Worm (Caenorhabditis elegans): ENCODE measurements around the gene C06B3.16.

The C06B3.16 gene

ce11 chrV:13931952-13932351 lies 627 bp downstream of the C06B3.16 start:
- TF ChIP-seq hrde-1 (tag; optimal IDR thresholded peaks at IDR 0.05; ENCODE audit: borderline replicate concordance) (no peak), lag-1 (GFP tag; IDR thresholded peaks at IDR 0.05) (no peak), die-1 (tag; optimal IDR thresholded peaks at IDR 0.05) (no peak), unc-130 (GFP tag; optimal IDR thresholded peaks at IDR 0.05) (no peak), lin-54 (GFP tag; optimal IDR thresholded peaks at IDR 0.05) (no peak), T07F8.4 (tag; optimal IDR thresholded peaks at IDR 0.05) (no peak), ztf-22 (GFP tag; optimal IDR thresholded peaks at IDR 0.05) (no peak), xnd-1 (tag; optimal IDR thresholded peaks at IDR 0.05) (no peak), T26A5.8 (tag; optimal IDR thresholded peaks at IDR 0.05) (no peak), hmg-1.2 (GFP tag; IDR thresholded peaks at IDR 0.05) (no peak), repo-1 (tag; optimal IDR thresholded peaks at IDR 0.05) (no peak), cebp-2 (GFP tag; IDR thresholded peaks at IDR 0.05) (no peak), F57C9.4 (tag; optimal IDR thresholded peaks at IDR 0.05) (no peak)

- TF ChIP-seq F23B12.7 (tag; optimal IDR thresholded peaks at IDR 0.05; ENCODE audit: insufficient read depth) (no peak), K11D2.4 (GFP tag; IDR thresholded peaks at IDR 0.05) (no peak)
Observed at ce11 chrV:13934545-13934944, 3.2 kb downstream of the C06B3.16 start, which contains the start of gene R10D12.1. TSS of gene R10D12.1 (minus strand) at chrV:13934645.

- TF ChIP-seq tbp1 (GFP tag; optimal IDR thresholded peaks at IDR 0.05), result no peak
- no peak for TF ChIP-seq F57C9.4 (tag; optimal IDR thresholded peaks at IDR 0.05)
- no peak for TF ChIP-seq ztf-28 (GFP tag; IDR thresholded peaks at IDR 0.05)
- TF ChIP-seq C17E4.6 (GFP tag; IDR thresholded peaks at IDR 0.05), result no peak
Observed at ce11 chrV:13935423-13935822, 4.1 kb downstream of the C06B3.16 start.

DNA sequence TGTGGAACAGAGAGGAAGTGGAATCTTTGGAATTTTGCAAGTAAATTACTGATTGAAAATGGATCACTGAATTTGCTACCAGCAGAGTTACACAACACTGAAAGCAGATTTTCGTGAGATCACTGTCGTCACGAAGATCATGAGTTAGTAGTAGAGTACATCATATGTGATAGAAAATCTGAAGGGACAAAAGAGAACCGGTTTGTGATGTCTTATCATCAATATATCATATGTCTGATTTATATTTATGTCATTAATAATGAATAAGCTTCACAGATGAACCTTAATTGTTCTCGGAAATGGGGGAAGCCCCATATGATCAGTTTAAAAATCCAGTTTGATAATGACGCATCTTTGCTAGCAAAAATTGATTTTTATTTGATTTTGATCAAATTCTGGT lies 4.7 kb downstream of the C06B3.16 start:
- TF ChIP-seq Y67H2A.10 (GFP tag; conservative IDR thresholded peaks at IDR 0.05), result no peak
- TF ChIP-seq sptf-2 (GFP tag; optimal IDR thresholded peaks at IDR 0.05), result no peak
- TF ChIP-seq akir-1 (GFP tag; optimal IDR thresholded peaks at IDR 0.05), result no peak
- no peak for TF ChIP-seq mel-28 (tag; optimal IDR thresholded peaks at IDR 0.05; ENCODE audit: borderline replicate concordance)

DNA sequence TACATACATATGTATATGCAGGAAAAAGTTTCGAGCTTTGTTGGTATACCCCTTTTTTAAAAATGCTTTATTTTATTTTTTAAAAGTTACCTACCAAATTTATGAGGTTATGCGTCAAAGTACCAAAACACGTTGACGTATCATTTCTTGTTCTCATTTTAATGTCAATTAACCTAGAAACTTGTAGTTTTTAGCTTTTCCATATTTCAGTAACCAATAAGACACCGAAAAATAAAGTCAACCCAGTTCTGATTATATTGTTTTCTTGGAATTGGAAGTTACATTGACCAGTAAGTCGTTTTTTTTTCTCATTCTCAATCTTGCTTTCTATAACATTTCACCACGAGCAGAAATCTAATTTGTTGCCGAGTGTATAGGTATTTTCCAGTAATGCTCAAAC lies 5.5 kb downstream of the C06B3.16 start, which contains the start of gene srw-145:
TSS of gene srw-145 (plus strand) at position 301 of the 400 bp plus-strand sequence.
- TF ChIP-seq attf-5 (GFP tag; optimal IDR thresholded peaks at IDR 0.05), result no peak
- no peak for TF ChIP-seq tbp1 (GFP tag; optimal IDR thresholded peaks at IDR 0.05)
- no peak for TF ChIP-seq ccch-3 (GFP tag; optimal IDR thresholded peaks at IDR 0.05)
- TF ChIP-seq C06A6.2 (GFP tag; conservative IDR thresholded peaks at IDR 0.05), result no peak
- TF ChIP-seq nfya-1 (tag; optimal IDR thresholded peaks at IDR 0.05; ENCODE audit: borderline replicate concordance, insufficient read depth), result no peak

DNA sequence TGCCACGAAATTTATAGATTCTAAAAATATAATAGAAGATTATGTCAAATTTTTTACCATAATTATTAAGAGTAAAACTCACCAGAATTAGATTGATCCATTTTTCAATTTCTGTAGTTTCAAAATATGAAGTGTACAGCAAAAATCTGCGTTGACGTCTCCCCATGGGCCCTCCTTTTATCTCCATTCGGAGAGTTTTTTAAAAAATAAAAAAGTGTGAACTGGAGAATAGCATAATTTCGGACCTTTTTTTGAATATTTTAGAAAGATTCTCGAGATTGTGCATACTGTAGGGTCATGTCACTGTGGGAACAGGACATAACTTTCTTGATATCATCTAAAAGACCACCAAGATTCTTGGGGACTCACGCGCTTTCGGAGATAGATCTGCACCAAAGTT lies 10.8 kb downstream of the C06B3.16 start, which contains the start of gene dpr-1:
TSS of gene dpr-1 (minus strand) at position 101 of the 400 bp plus-strand sequence.
- TF ChIP-seq dpff-1 (tag; optimal IDR thresholded peaks at IDR 0.05), result no peak
- no peak for TF ChIP-seq lin-26 (GFP tag; IDR thresholded peaks at IDR 0.05)
- TF ChIP-seq nfya-2 (GFP tag; IDR thresholded peaks at IDR 0.05), result no peak
- no peak for TF ChIP-seq ceh-40 (GFP tag; IDR thresholded peaks at IDR 0.05)
- no peak for TF ChIP-seq K11D2.4 (GFP tag; IDR thresholded peaks at IDR 0.05)
- TF ChIP-seq sea-2 (GFP tag; IDR thresholded peaks at IDR 0.05), result no peak
- no peak for TF ChIP-seq lsy-27 (tag; optimal IDR thresholded peaks at IDR 0.05; ENCODE audit: borderline replicate concordance, insufficient read depth)
